Worm (Caenorhabditis elegans) whole organism, L2 larva: ENCODE measurements around the gene F11D5.6.

Experiments used
- C34F6.9 ChIP-seq: fragments of 150-350 bp; optimal IDR thresholded peaks from 2 replicates; lab custom pipeline; 2014; ENCODE audit warnings: missing biosample characterization, missing genetic modification characterization
- F13H6.1 ChIP-seq: sonication (generic microtip); optimal IDR thresholded peaks from 2 replicates; lab custom pipeline; 2016; ENCODE audit warnings: missing genetic modification characterization, missing compliant biosample characterization
- R02D3.7 ChIP-seq: fragments of 150-350 bp; optimal IDR thresholded peaks from 2 replicates; lab custom pipeline; 2014; ENCODE audit warnings: missing biosample characterization, missing genetic modification characterization
- Y55F3AM.14 ChIP-seq: fragments of 200-800 bp; sonication (Bioruptor generic); optimal IDR thresholded peaks from 2 replicates; lab custom pipeline; 2018; ENCODE audit warnings: mild to moderate bottlenecking, missing genetic modification characterization, missing compliant biosample characterization
- ZK546.5 ChIP-seq: sonication (generic microtip); optimal IDR thresholded peaks from 2 replicates; lab custom pipeline; 2017; ENCODE audit warnings: missing biosample characterization, missing genetic modification characterization
- aly-2 ChIP-seq: fragments of 150-350 bp; optimal IDR thresholded peaks from 2 replicates; lab custom pipeline; 2014; ENCODE audit warnings: missing biosample characterization, missing genetic modification characterization
- ama-1 ChIP-seq: fragments of 150-350 bp; optimal IDR thresholded peaks from 2 replicates; lab custom pipeline; 2018; ENCODE audit warnings: inconsistent platforms
- blmp-1 ChIP-seq: sonication (generic microtip); optimal IDR thresholded peaks from 2 replicates; lab custom pipeline; 2017; ENCODE audit warnings: missing genetic modification characterization, mild to moderate bottlenecking, missing compliant biosample characterization, antibody characterized with exemption, moderate library complexity; ENCODE audit not compliant: insufficient read depth
- ceh-16 ChIP-seq: fragments of 150-350 bp; optimal IDR thresholded peaks from 2 replicates; lab custom pipeline; 2014; ENCODE audit warnings: missing biosample characterization, missing genetic modification characterization
- ceh-82 ChIP-seq: fragments of 150-350 bp; optimal IDR thresholded peaks from 2 replicates; lab custom pipeline; 2014; ENCODE audit warnings: missing biosample characterization, missing genetic modification characterization
- crh-2 ChIP-seq: sonication (generic microtip); optimal IDR thresholded peaks from 2 replicates; lab custom pipeline; 2017; ENCODE audit warnings: missing biosample characterization, missing genetic modification characterization
- egl-27 ChIP-seq: sonication (generic microtip); optimal IDR thresholded peaks from 3 replicates; lab custom pipeline; 2017; ENCODE audit warnings: missing biosample characterization, missing genetic modification reagents, missing genetic modification characterization
- elt-1 ChIP-seq: fragments of 150-350 bp; optimal IDR thresholded peaks from 2 replicates; lab custom pipeline; 2014; ENCODE audit warnings: missing biosample characterization, missing genetic modification characterization
- elt-3 ChIP-seq: sonication (generic microtip); optimal IDR thresholded peaks from 2 replicates; lab custom pipeline; 2017; ENCODE audit warnings: missing biosample characterization, missing genetic modification characterization
- fos-1 ChIP-seq: fragments of 150-350 bp; optimal IDR thresholded peaks from 2 replicates; lab custom pipeline; 2014; ENCODE audit warnings: missing biosample characterization, missing genetic modification characterization
- gmeb-1 ChIP-seq: fragments of 150-350 bp; optimal IDR thresholded peaks from 2 replicates; lab custom pipeline; 2014; ENCODE audit warnings: missing biosample characterization, missing genetic modification characterization
- lin-11 ChIP-seq: fragments of 150-350 bp; sonication (generic microtip); optimal IDR thresholded peaks from 2 replicates; lab custom pipeline; 2014; ENCODE audit warnings: missing biosample characterization, missing genetic modification characterization, inconsistent platforms, mixed read lengths
- lin-13 ChIP-seq: fragments of 150-350 bp; optimal IDR thresholded peaks from 2 replicates; lab custom pipeline; 2014; ENCODE audit warnings: missing biosample characterization, missing genetic modification reagents, missing genetic modification characterization
- lin-39 ChIP-seq: fragments of 150-350 bp; optimal IDR thresholded peaks from 2 replicates; lab custom pipeline; 2014; ENCODE audit warnings: missing biosample characterization, missing genetic modification reagents, missing genetic modification characterization
- mbf-1 ChIP-seq: sonication (generic microtip); optimal IDR thresholded peaks from 2 replicates; lab custom pipeline; 2017; ENCODE audit warnings: missing biosample characterization, missing genetic modification characterization
- nhr-10 ChIP-seq: sonication (generic microtip); optimal IDR thresholded peaks from 2 replicates; lab custom pipeline; 2017; ENCODE audit warnings: missing biosample characterization, missing genetic modification characterization
- nhr-11 ChIP-seq: fragments of 150-350 bp; optimal IDR thresholded peaks from 2 replicates; lab custom pipeline; 2014; ENCODE audit warnings: missing biosample characterization, missing genetic modification characterization
- nhr-12 ChIP-seq: fragments of 150-350 bp; optimal IDR thresholded peaks from 2 replicates; lab custom pipeline; 2014; ENCODE audit warnings: missing biosample characterization, missing genetic modification characterization
- nhr-129 ChIP-seq: fragments of 150-350 bp; optimal IDR thresholded peaks from 2 replicates; lab custom pipeline; 2014; ENCODE audit warnings: missing biosample characterization, missing genetic modification characterization
- nhr-21 ChIP-seq: fragments of 150-350 bp; optimal IDR thresholded peaks from 2 replicates; lab custom pipeline; 2014; ENCODE audit warnings: missing biosample characterization, missing genetic modification characterization
- nhr-23 ChIP-seq: fragments of 150-350 bp; optimal IDR thresholded peaks from 2 replicates; lab custom pipeline; 2014; ENCODE audit warnings: missing biosample characterization, missing genetic modification reagents, missing genetic modification characterization
- nhr-237 ChIP-seq: fragments of 150-350 bp; optimal IDR thresholded peaks from 2 replicates; lab custom pipeline; 2014; ENCODE audit warnings: missing biosample characterization, missing genetic modification characterization
- nhr-25 ChIP-seq: fragments of 150-350 bp; sonication (generic microtip); optimal IDR thresholded peaks from 3 replicates; lab custom pipeline; 2014; ENCODE audit warnings: missing biosample characterization, missing genetic modification characterization
- peb-1 ChIP-seq: fragments of 150-350 bp; optimal IDR thresholded peaks from 2 replicates; lab custom pipeline; 2014; ENCODE audit warnings: missing biosample characterization, missing genetic modification characterization
- sem-4 ChIP-seq: fragments of 150-350 bp; optimal IDR thresholded peaks from 2 replicates; lab custom pipeline; 2014; ENCODE audit warnings: missing biosample characterization, missing genetic modification reagents, missing genetic modification characterization
- sma-3 ChIP-seq: sonication (generic microtip); optimal IDR thresholded peaks from 2 replicates; lab custom pipeline; 2016; ENCODE audit warnings: missing genetic modification reagents, missing genetic modification characterization, missing compliant biosample characterization
- sma-9 ChIP-seq, 2 experiments: fragments of 150-350 bp in 1 of 2; sonication (generic microtip) in 1 of 2; optimal IDR thresholded peaks; 2 replicates each; lab custom pipeline; 2014 to 2016; ENCODE audit warnings: missing genetic modification characterization in 2 of 2, mild to moderate bottlenecking in 1 of 2, missing biosample characterization in 1 of 2, missing compliant biosample characterization in 1 of 2, missing genetic modification reagents in 1 of 2, moderate library complexity in 1 of 2
- unc-39 ChIP-seq: fragments of 150-350 bp; optimal IDR thresholded peaks from 2 replicates; lab custom pipeline; 2014; ENCODE audit warnings: missing biosample characterization, missing genetic modification characterization
- zag-1 ChIP-seq: fragments of 150-350 bp; optimal IDR thresholded peaks from 2 replicates; lab custom pipeline; 2014; ENCODE audit warnings: missing biosample characterization, missing genetic modification characterization
- ztf-11 ChIP-seq: sonication (generic microtip); optimal IDR thresholded peaks from 2 replicates; lab custom pipeline; 2017; ENCODE audit warnings: missing biosample characterization, missing genetic modification characterization

The F11D5.6 gene

ce11 chrX:3290147-3290546 is 35.9 kb downstream of the F11D5.6 start:
- TF ChIP-seq lin-11 (tag; lab: Kevin White, UChicago): no peak
- no peak for TF ChIP-seq nhr-11 (tag; lab: Kevin White, UChicago)
- TF ChIP-seq nhr-237 (tag; lab: Kevin White, UChicago): no peak
- TF ChIP-seq ceh-16: no peak
- TF ChIP-seq R02D3.7 (tag; lab: Kevin White, UChicago): no peak
- TF ChIP-seq unc-39: no peak
- TF ChIP-seq nhr-23: no peak
- TF ChIP-seq sma-3 (GFP tag; lab: Kevin White, UChicago): peak; percentile 18
- no peak for TF ChIP-seq nhr-10 (tag; lab: Kevin White, UChicago)
- TF ChIP-seq C34F6.9 (tag; lab: Kevin White, UChicago): no peak
- TF ChIP-seq crh-2 (tag; lab: Kevin White, UChicago): peak; percentile 46
- TF ChIP-seq F13H6.1 (tag; lab: Kevin White, UChicago): peak; percentile 36
- no peak for TF ChIP-seq ZK546.5 (tag; lab: Kevin White, UChicago)
- TF ChIP-seq fos-1 (tag; lab: Kevin White, UChicago): peak; percentile 83
- peak; percentile 85 for TF ChIP-seq sma-9 (GFP tag; optimal IDR thresholded peaks at IDR 0.05; lab: Kevin White, UChicago)
- no peak for TF ChIP-seq sma-9 (tag; optimal IDR thresholded peaks at IDR 0.05; lab: Kevin White, UChicago)
- TF ChIP-seq sem-4 (tag; lab: Kevin White, UChicago): no peak
- TF ChIP-seq lin-13 (GFP tag; lab: Kevin White, UChicago): no peak
- no peak for TF ChIP-seq nhr-129
- peak; percentile 50 for TF ChIP-seq gmeb-1 (tag; lab: Kevin White, UChicago)
- TF ChIP-seq elt-1 (tag; lab: Kevin White, UChicago): no peak

- TF ChIP-seq egl-27 (no peak), nhr-11 (tag; lab: Kevin White, UChicago) (no peak), ztf-11 (tag; lab: Kevin White, UChicago) (no peak), fos-1 (tag; lab: Kevin White, UChicago) (no peak), ceh-82 (tag; lab: Kevin White, UChicago) (no peak), blmp-1 (tag; lab: Kevin White, UChicago) (no peak), elt-1 (tag; lab: Kevin White, UChicago) (no peak), zag-1 (tag; lab: Kevin White, UChicago) (no peak), mbf-1 (no peak), Y55F3AM.14 (GFP tag; lab: Kevin White, UChicago) (no peak), lin-39 (tag; lab: Kevin White, UChicago) (no peak), nhr-25 (tag; lab: Kevin White, UChicago) (no peak)
- TF ChIP-seq, all 48 proteins: peak for 0
Measured at ce11 chrX:3289183-3289582, 36.9 kb downstream of the F11D5.6 start, which contains the start of gene K09C4.4. TSS of gene K09C4.4 (plus strand) at chrX:3289483.

ce11 chrX:3285448-3285847 is 40.6 kb downstream of the F11D5.6 start:
- no peak for TF ChIP-seq elt-3
- peak; percentile 44 for TF ChIP-seq crh-2 (tag; lab: Kevin White, UChicago)
- TF ChIP-seq fos-1 (tag; lab: Kevin White, UChicago): peak; percentile 80
- TF ChIP-seq F13H6.1 (tag; lab: Kevin White, UChicago): peak; percentile 5
- peak; percentile 17 for TF ChIP-seq gmeb-1 (tag; lab: Kevin White, UChicago)
- TF ChIP-seq sma-9 (GFP tag; optimal IDR thresholded peaks at IDR 0.05; lab: Kevin White, UChicago): peak; percentile 81
- no peak for TF ChIP-seq sma-9 (tag; optimal IDR thresholded peaks at IDR 0.05; lab: Kevin White, UChicago)
- TF ChIP-seq nhr-21: no peak

ce11 chrX:3284967-3285366 is 41.1 kb downstream of the F11D5.6 start:
- TF ChIP-seq ama-1 (no peak), sem-4 (tag; lab: Kevin White, UChicago) (no peak), aly-2 (tag; lab: Kevin White, UChicago) (no peak), crh-2 (tag; lab: Kevin White, UChicago) (no peak), fos-1 (tag; lab: Kevin White, UChicago) (no peak), nhr-10 (tag; lab: Kevin White, UChicago) (no peak), nhr-12 (no peak), nhr-237 (tag; lab: Kevin White, UChicago) (no peak), sma-3 (GFP tag; lab: Kevin White, UChicago) (no peak), peb-1 (tag; lab: Kevin White, UChicago) (no peak), egl-27 (no peak), nhr-21 (no peak), lin-39 (tag; lab: Kevin White, UChicago) (no peak), F13H6.1 (tag; lab: Kevin White, UChicago) (no peak), Y55F3AM.14 (GFP tag; lab: Kevin White, UChicago) (no peak), nhr-23 (no peak), blmp-1 (tag; lab: Kevin White, UChicago) (no peak), unc-39 (no peak)
